Worm (Caenorhabditis elegans) whole organism, L4 larva: ENCODE data around the gene sru-22.

Source experiments
- R02D3.7 ChIP-seq: fragments of 150-350 bp; sonication (generic microtip); optimal IDR thresholded peaks from 3 replicates; lab custom pipeline; 2014; ENCODE audit warnings: missing biosample characterization, missing genetic modification characterization
- ZK337.2 ChIP-seq: fragments of 200-800 bp; sonication (Bioruptor generic); IDR thresholded peaks from 2 replicates; pipeline ENCODE4 v1.3.6; 2022; ENCODE audit warnings: missing genetic modification reagents, missing genetic modification characterization, missing compliant biosample characterization
- ceh-28 ChIP-seq: fragments of 150-350 bp; optimal IDR thresholded peaks from 2 replicates; lab custom pipeline; 2014; ENCODE audit warnings: missing biosample characterization, missing genetic modification reagents, missing genetic modification characterization
- ces-1 ChIP-seq: fragments of 150-350 bp; sonication (generic microtip); optimal IDR thresholded peaks from 4 replicates; lab custom pipeline; 2014; ENCODE audit warnings: missing biosample characterization, missing genetic modification reagents, missing genetic modification characterization
- cey-2 ChIP-seq: sonication (generic microtip); optimal IDR thresholded peaks from 3 replicates; lab custom pipeline; 2017; ENCODE audit warnings: missing genetic modification characterization, mild to moderate bottlenecking, missing compliant biosample characterization, antibody characterized with exemption, borderline replicate concordance; ENCODE audit not compliant: insufficient read depth
- daf-19 ChIP-seq: fragments of 200-800 bp; sonication (Bioruptor generic); conservative IDR thresholded peaks from 2 replicates; pipeline ENCODE4 v1.3.6; 2022; ENCODE audit warnings: missing genetic modification characterization, missing compliant biosample characterization
- madf-9 ChIP-seq: fragments of 200-800 bp; sonication (Bioruptor generic); conservative IDR thresholded peaks from 2 replicates; pipeline ENCODE4 v1.3.6; 2022; ENCODE audit warnings: missing genetic modification reagents, missing genetic modification characterization, missing compliant biosample characterization
- mep-1 ChIP-seq: fragments of 150-350 bp; sonication (generic microtip); optimal IDR thresholded peaks from 3 replicates; lab custom pipeline; 2014; ENCODE audit warnings: missing biosample characterization, missing genetic modification characterization
- nhr-25 ChIP-seq: sonication (generic microtip); optimal IDR thresholded peaks from 2 replicates; lab custom pipeline; 2017; ENCODE audit warnings: missing genetic modification characterization, mild to moderate bottlenecking, missing compliant biosample characterization, antibody characterized with exemption, moderate library complexity, borderline replicate concordance; ENCODE audit not compliant: insufficient read depth
- nhr-28 ChIP-seq: fragments of 150-350 bp; optimal IDR thresholded peaks from 2 replicates; lab custom pipeline; 2014; ENCODE audit warnings: missing biosample characterization, missing genetic modification characterization
- pqm-1 ChIP-seq: sonication (generic microtip); optimal IDR thresholded peaks from 2 replicates; lab custom pipeline; 2017; ENCODE audit warnings: missing biosample characterization, missing genetic modification characterization
- unc-62 ChIP-seq, 3 experiments: fragments of 150-350 bp in 1 of 3; sonication (generic microtip); optimal IDR thresholded peaks in 2 of 3; peaks in 1 of 3; 1 replicate in 1 of 3; 2 replicates in 2 of 3; lab custom pipeline; 2014 to 2017; ENCODE audit warnings: missing biosample characterization in 3 of 3, missing genetic modification characterization in 3 of 3, missing genetic modification reagents in 3 of 3, missing genotype in 1 of 3
- zag-1 ChIP-seq: fragments of 150-350 bp; optimal IDR thresholded peaks from 2 replicates; lab custom pipeline; 2014; ENCODE audit warnings: missing biosample characterization, missing genetic modification characterization

ce11 chrV:15955497-15955896 lies 19.2 kb downstream of the sru-22 start, which contains the start of gene srh-186:
- TF ChIP-seq ces-1 = no peak
- TF ChIP-seq zag-1 (tag; lab: Kevin White, UChicago) = no peak
- no peak for TF ChIP-seq cey-2 (tag; lab: Kevin White, UChicago)
- no peak for TF ChIP-seq daf-19 (GFP tag; lab: Robert Waterston, UW)
- no peak for TF ChIP-seq madf-9 (GFP tag; lab: Robert Waterston, UW)
- no peak for TF ChIP-seq unc-62 (GFP tag; optimal IDR thresholded peaks at IDR 0.05 in 1 of 2; lab: Kevin White, UChicago)
- TF ChIP-seq unc-62 (tag; optimal IDR thresholded peaks at IDR 0.05; lab: Kevin White, UChicago) = no peak
- TF ChIP-seq nhr-28 = no peak
- no peak for TF ChIP-seq mep-1
- TF ChIP-seq ZK337.2 = no peak
- TF ChIP-seq R02D3.7 (tag; lab: Kevin White, UChicago) = no peak
- no peak for TF ChIP-seq ceh-28 (tag; lab: Kevin White, UChicago)
- TF ChIP-seq nhr-25 = no peak
- no peak for TF ChIP-seq pqm-1 (tag; lab: Kevin White, UChicago)
